Worm (Caenorhabditis elegans): ENCODE results near the gene klp-19.

- TF ChIP-seq ztf-25 (GFP tag; IDR thresholded peaks at IDR 0.05), result no peak
- TF ChIP-seq unc-62 (GFP tag; optimal IDR thresholded peaks at IDR 0.05), result no peak
- TF ChIP-seq tbx-9 (tag; optimal IDR thresholded peaks at IDR 0.05; ENCODE audit: borderline replicate concordance), result no peak
- TF ChIP-seq dpl-1 (GFP tag; optimal IDR thresholded peaks at IDR 0.05), result no peak
- TF ChIP-seq ceh-27 (GFP tag; optimal IDR thresholded peaks at IDR 0.05), result no peak
Measured at ce11 chrIII:13322578-13322977, 15.5 kb upstream of the klp-19 start, which contains the start of gene F53A2.11.

All from whole organism, young adult.